Fruit fly (Drosophila melanogaster) whole organism: ENCODE data around the gene TTLL1B.

Experiments used
- CG8478 ChIP-seq: fragments of >200 bp; optimal IDR thresholded peaks from 2 replicates; lab custom pipeline; 2018; ENCODE audit warnings: inconsistent platforms
- Dll ChIP-seq: fragments of >200 bp; optimal IDR thresholded peaks from 2 replicates; lab custom pipeline; 2017
- EcR ChIP-seq, 2 experiments: fragments of >200 bp; optimal IDR thresholded peaks; 2 replicates each; lab custom pipeline; 2017; ENCODE audit warnings: missing biosample characterization in 2 of 2, missing genetic modification characterization in 2 of 2, missing genetic modification reagents in 2 of 2
- pan ChIP-seq: fragments of >200 bp; optimal IDR thresholded peaks from 2 replicates; lab custom pipeline; 2017
- psq ChIP-seq: fragments of >200 bp; optimal IDR thresholded peaks from 2 replicates; lab custom pipeline; 2017

DNA sequence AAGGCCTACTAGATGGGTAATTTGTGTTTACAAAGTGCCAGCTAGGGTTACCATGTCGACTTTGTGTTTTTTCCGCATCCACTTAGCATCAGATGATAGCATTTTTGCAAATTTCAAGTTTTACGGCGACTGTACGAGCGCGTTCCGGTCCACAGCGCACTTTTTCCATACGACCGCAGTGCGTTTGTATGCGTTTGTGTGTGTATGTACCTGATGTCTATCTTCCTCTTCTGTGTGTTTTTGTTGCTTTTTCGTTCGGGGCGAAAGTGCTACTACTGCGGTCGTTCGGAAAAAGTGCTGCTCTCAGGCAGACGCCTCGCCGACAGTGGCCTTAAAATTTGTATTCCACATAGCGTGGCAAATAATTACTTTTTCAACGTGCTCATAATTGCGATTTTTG lies 21.1 kb upstream of the TTLL1B start:
- TF ChIP-seq psq (lab: Kevin White, UChicago): no peak
- no peak for TF ChIP-seq EcR (GFP tag; optimal IDR thresholded peaks at IDR 0.05; lab: Kevin White, UChicago)
- no peak for TF ChIP-seq pan (lab: Kevin White, UChicago)
- TF ChIP-seq CG8478: no peak
- no peak for TF ChIP-seq Dll (lab: Kevin White, UChicago)
